Fruit fly (Drosophila melanogaster): ENCODE data around the gene CG33500.

Gene CG33500

dm6 chr3L:11551949-11552348 lies 43.5 kb downstream of the CG33500 start (continued):
- TF ChIP-seq CG17385 (GFP tag; optimal IDR thresholded peaks at IDR 0.05) (peak; percentile 2), tna (GFP tag; IDR thresholded peaks at IDR 0.05; ENCODE audit: partially characterized antibody) (no peak), ara (GFP tag; IDR thresholded peaks at IDR 0.05) (no peak), CG12155 (GFP tag; optimal IDR thresholded peaks at IDR 0.05) (no peak), bcd (GFP tag; optimal IDR thresholded peaks at IDR 0.05) (peak; percentile 12), p53 (GFP tag; optimal IDR thresholded peaks at IDR 0.05) (no peak), aop (GFP tag; IDR thresholded peaks at IDR 0.05) (no peak), CG8359 (GFP tag; optimal IDR thresholded peaks at IDR 0.05; ENCODE audit: borderline replicate concordance) (no peak), ash1 (GFP tag; optimal IDR thresholded peaks at IDR 0.05) (no peak), CG13894 (tag; optimal IDR thresholded peaks at IDR 0.05) (no peak), dmrt99B (tag; optimal IDR thresholded peaks at IDR 0.05) (peak; percentile 60), CG10321 (GFP tag; IDR thresholded peaks at IDR 0.05) (no peak), Bgb (GFP tag; IDR thresholded peaks at IDR 0.05; ENCODE audit: partially characterized antibody) (no peak), NfI (GFP tag; optimal IDR thresholded peaks at IDR 0.05) (no peak), Atf3 (GFP tag; optimal IDR thresholded peaks at IDR 0.05) (no peak), gem (tag; optimal IDR thresholded peaks at IDR 0.05) (peak; percentile 68), sna (GFP tag; IDR thresholded peaks at IDR 0.05; ENCODE audit: partially characterized antibody) (no peak), CG4707 (GFP tag; optimal IDR thresholded peaks at IDR 0.05) (no peak), Nf-YC (tag; optimal IDR thresholded peaks at IDR 0.05) (no peak), CG18262 (tag; optimal IDR thresholded peaks at IDR 0.05) (peak; percentile 72), HLH54F (GFP tag; optimal IDR thresholded peaks at IDR 0.05) (no peak), CG18764 (GFP tag; optimal IDR thresholded peaks at IDR 0.05) (no peak), z (GFP tag; IDR thresholded peaks at IDR 0.05) (no peak), CG11456 (GFP tag; IDR thresholded peaks at IDR 0.05) (no peak), CG33213 (GFP tag; optimal IDR thresholded peaks at IDR 0.05) (no peak), lbe (GFP tag; optimal IDR thresholded peaks at IDR 0.05) (no peak), D (optimal IDR thresholded peaks at IDR 0.05) (no peak), D (GFP tag; optimal IDR thresholded peaks at IDR 0.05) (peak; percentile 23), caup (GFP tag; optimal IDR thresholded peaks at IDR 0.05; ENCODE audit: severe bottlenecking) (no peak), Dek (tag; optimal IDR thresholded peaks at IDR 0.05) (peak; percentile 5), CG6683 (GFP tag; optimal IDR thresholded peaks at IDR 0.05) (no peak), CG9215 (GFP tag; IDR thresholded peaks at IDR 0.05) (no peak), zfh2 (GFP tag; optimal IDR thresholded peaks at IDR 0.05) (no peak), ap (GFP tag; IDR thresholded peaks at IDR 0.05) (no peak), MTF-1 (GFP tag; optimal IDR thresholded peaks at IDR 0.05; ENCODE audit: borderline replicate concordance) (no peak), CG30431 (GFP tag; optimal IDR thresholded peaks at IDR 0.05) (no peak), CG4404 (GFP tag; IDR thresholded peaks at IDR 0.05) (0 out of 2 replicates have a peak, but pooled peaks have one; percentile 15), vvl (GFP tag; IDR thresholded peaks at IDR 0.05) (0 out of 2 replicates have a peak, but pooled peaks have one; percentile 47), Jarid2 (GFP tag; optimal IDR thresholded peaks at IDR 0.05) (no peak), HmgZ (tag; optimal IDR thresholded peaks at IDR 0.05) (no peak), CG7839 (tag; optimal IDR thresholded peaks at IDR 0.05) (peak; percentile 53), dpn (GFP tag; optimal IDR thresholded peaks at IDR 0.05) (peak; percentile 19 to 37), CG12391 (tag; optimal IDR thresholded peaks at IDR 0.05) (peak; percentile 52), trem (tag; optimal IDR thresholded peaks at IDR 0.05) (no peak), pho (GFP tag; optimal IDR thresholded peaks at IDR 0.05) (no peak), ERR (GFP tag; optimal IDR thresholded peaks at IDR 0.05) (no peak), CG14014 (GFP tag; IDR thresholded peaks at IDR 0.05) (no peak), Usf (GFP tag; optimal IDR thresholded peaks at IDR 0.05) (no peak), CG2120 (GFP tag; optimal IDR thresholded peaks at IDR 0.05) (no peak), da (GFP tag; optimal IDR thresholded peaks at IDR 0.05) (no peak), br (optimal IDR thresholded peaks at IDR 0.05) (no peak)

All from whole organism, embryonic.